Worm (Caenorhabditis elegans) whole organism, L3 larva: ENCODE results near the gene wdr-62.

Source experiments
- R02D3.7 ChIP-seq: fragments of 150-350 bp; optimal IDR thresholded peaks from 2 replicates; lab custom pipeline; 2014; ENCODE audit warnings: missing biosample characterization, missing genetic modification characterization
- ama-1 ChIP-seq: fragments of 150-350 bp; optimal IDR thresholded peaks from 2 replicates; lab custom pipeline; 2018
- ceh-16 ChIP-seq: sonication (generic microtip); optimal IDR thresholded peaks from 2 replicates; lab custom pipeline; 2017; ENCODE audit warnings: missing biosample characterization, missing genetic modification characterization
- daf-12 ChIP-seq: fragments of 150-350 bp; optimal IDR thresholded peaks from 2 replicates; lab custom pipeline; 2014; ENCODE audit warnings: missing biosample characterization, missing genetic modification reagents, missing genetic modification characterization
- egl-27 ChIP-seq: sonication (generic microtip); optimal IDR thresholded peaks from 4 replicates; lab custom pipeline; 2017; ENCODE audit warnings: missing biosample characterization, missing genetic modification reagents, missing genetic modification characterization
- egl-5 ChIP-seq: fragments of 150-350 bp; optimal IDR thresholded peaks from 2 replicates; lab custom pipeline; 2017; ENCODE audit warnings: missing biosample characterization, missing genetic modification reagents, missing genetic modification characterization, inconsistent platforms
- elt-1 ChIP-seq: fragments of 150-350 bp; optimal IDR thresholded peaks from 2 replicates; lab custom pipeline; 2014; ENCODE audit warnings: missing biosample characterization, missing genetic modification characterization
- elt-2 ChIP-seq: sonication (generic microtip); optimal IDR thresholded peaks from 2 replicates; lab custom pipeline; 2016; ENCODE audit warnings: missing genetic modification reagents, mild to moderate bottlenecking, missing genetic modification characterization, missing compliant biosample characterization
- elt-3 ChIP-seq, 3 experiments: fragments of 150-350 bp in 1 of 3; sonication (generic microtip) in 2 of 3; optimal IDR thresholded peaks; 2 replicates in 2 of 3; 4 replicates in 1 of 3; lab custom pipeline; 2014 to 2017; ENCODE audit warnings: missing biosample characterization in 3 of 3, missing genetic modification characterization in 3 of 3
- fkh-10 ChIP-seq: sonication (generic microtip); optimal IDR thresholded peaks from 2 replicates; lab custom pipeline; 2017; ENCODE audit warnings: missing biosample characterization, missing genetic modification reagents, missing genetic modification characterization
- fos-1 ChIP-seq: fragments of 150-350 bp; optimal IDR thresholded peaks from 2 replicates; lab custom pipeline; 2014; ENCODE audit warnings: missing biosample characterization, missing genetic modification characterization
- hmg-11 ChIP-seq: sonication (generic microtip); optimal IDR thresholded peaks from 2 replicates; lab custom pipeline; 2016; ENCODE audit warnings: missing genetic modification characterization, missing compliant biosample characterization
- jun-1 ChIP-seq: fragments of 150-350 bp; optimal IDR thresholded peaks from 2 replicates; lab custom pipeline; 2014; ENCODE audit warnings: missing biosample characterization, missing genetic modification reagents, missing genetic modification characterization
- lin-15B ChIP-seq: fragments of 150-350 bp; optimal IDR thresholded peaks from 2 replicates; lab custom pipeline; 2014; ENCODE audit warnings: missing biosample characterization, missing genetic modification characterization
- lin-39 ChIP-seq: fragments of 150-350 bp; optimal IDR thresholded peaks from 2 replicates; lab custom pipeline; 2018; ENCODE audit warnings: missing biosample characterization, missing genetic modification reagents, missing genetic modification characterization
- lsy-12 ChIP-seq: sonication (generic microtip); optimal IDR thresholded peaks from 2 replicates; lab custom pipeline; 2016; ENCODE audit warnings: mild to moderate bottlenecking, missing genetic modification characterization, missing compliant biosample characterization
- mdl-1 ChIP-seq: fragments of 150-350 bp; optimal IDR thresholded peaks from 2 replicates; lab custom pipeline; 2014; ENCODE audit warnings: missing biosample characterization, missing genetic modification characterization
- mml-1 ChIP-seq: fragments of 150-350 bp; sonication (generic microtip); optimal IDR thresholded peaks from 3 replicates; lab custom pipeline; 2014; ENCODE audit warnings: missing biosample characterization, missing genetic modification characterization
- nfya-1 ChIP-seq: sonication (generic microtip); optimal IDR thresholded peaks from 2 replicates; lab custom pipeline; 2017; ENCODE audit warnings: missing genetic modification characterization, mild to moderate bottlenecking, missing compliant biosample characterization, antibody characterized with exemption, moderate library complexity; ENCODE audit not compliant: insufficient read depth
- nhr-11 ChIP-seq: fragments of 150-350 bp; optimal IDR thresholded peaks from 2 replicates; lab custom pipeline; 2014; ENCODE audit warnings: missing biosample characterization, missing genetic modification characterization
- nhr-12 ChIP-seq: fragments of 150-350 bp; optimal IDR thresholded peaks from 2 replicates; lab custom pipeline; 2014; ENCODE audit warnings: missing biosample characterization, missing genetic modification characterization
- nhr-25 ChIP-seq: sonication (generic microtip); optimal IDR thresholded peaks from 2 replicates; lab custom pipeline; 2017; ENCODE audit warnings: missing biosample characterization, missing genetic modification characterization
- nhr-43 ChIP-seq: sonication (generic microtip); optimal IDR thresholded peaks from 2 replicates; lab custom pipeline; 2016; ENCODE audit warnings: mild to moderate bottlenecking, missing genetic modification characterization, missing compliant biosample characterization; ENCODE audit not compliant: poor library complexity, severe bottlenecking
- nhr-67 ChIP-seq: fragments of 150-350 bp; optimal IDR thresholded peaks from 2 replicates; lab custom pipeline; 2014; ENCODE audit warnings: missing biosample characterization, missing genetic modification characterization
- nhr-76 ChIP-seq: fragments of 150-350 bp; sonication (generic microtip); optimal IDR thresholded peaks from 5 replicates; lab custom pipeline; 2014; ENCODE audit warnings: missing biosample characterization, missing genetic modification characterization
- nhr-77 ChIP-seq: fragments of 150-350 bp; optimal IDR thresholded peaks from 2 replicates; lab custom pipeline; 2014; ENCODE audit warnings: missing biosample characterization, missing genetic modification characterization
- pha-4 ChIP-seq: fragments of 150-350 bp; optimal IDR thresholded peaks from 2 replicates; lab custom pipeline; 2014; ENCODE audit warnings: missing biosample characterization, missing genetic modification reagents, missing genetic modification characterization
- pqm-1 ChIP-seq: fragments of 150-350 bp; optimal IDR thresholded peaks from 2 replicates; lab custom pipeline; 2017; ENCODE audit warnings: missing biosample characterization, missing genetic modification characterization, inconsistent platforms
- sea-2 ChIP-seq: fragments of 150-350 bp; sonication (generic microtip); optimal IDR thresholded peaks from 4 replicates; lab custom pipeline; 2014; ENCODE audit warnings: missing biosample characterization, missing genetic modification reagents, missing genetic modification characterization
- skn-1 ChIP-seq: fragments of 150-350 bp; optimal IDR thresholded peaks from 2 replicates; lab custom pipeline; 2014; ENCODE audit warnings: missing biosample characterization, missing genetic modification characterization
- tbx-2 ChIP-seq: sonication (generic microtip); optimal IDR thresholded peaks from 2 replicates; lab custom pipeline; 2016; ENCODE audit warnings: mild to moderate bottlenecking, missing genetic modification characterization, missing compliant biosample characterization
- unc-39 ChIP-seq: sonication (generic microtip); optimal IDR thresholded peaks from 4 replicates; lab custom pipeline; 2017; ENCODE audit warnings: missing biosample characterization, missing genetic modification characterization
- unc-62 ChIP-seq: fragments of 150-350 bp; sonication (generic microtip); optimal IDR thresholded peaks from 4 replicates; lab custom pipeline; 2014; ENCODE audit warnings: missing biosample characterization, missing genetic modification reagents, missing genetic modification characterization
- zag-1 ChIP-seq: fragments of 150-350 bp; optimal IDR thresholded peaks from 2 replicates; lab custom pipeline; 2014; ENCODE audit warnings: missing biosample characterization, missing genetic modification characterization

The wdr-62 gene

ce11 chrV:9457535-9457934, 13.7 kb downstream of the wdr-62 start:
- no peak for TF ChIP-seq nfya-1 (tag; lab: Kevin White, UChicago)
- no peak for TF ChIP-seq skn-1 (tag; lab: Kevin White, UChicago)

ce11 chrV:9462605-9463004, 18.8 kb downstream of the wdr-62 start, which contains the start of gene F07D3.3:
Gene F07D3.3, minus strand, starts transcription at chrV:9462705.
- TF ChIP-seq elt-2: no peak
- no peak for TF ChIP-seq nhr-25 (tag; lab: Kevin White, UChicago)
- TF ChIP-seq hmg-11: no peak
- no peak for TF ChIP-seq lin-39
- no peak for TF ChIP-seq skn-1 (tag; lab: Kevin White, UChicago)
- no peak for TF ChIP-seq fos-1 (tag; lab: Kevin White, UChicago)
- no peak for TF ChIP-seq nhr-11 (tag; lab: Kevin White, UChicago)
- no peak for TF ChIP-seq mdl-1 (tag; lab: Kevin White, UChicago)
- TF ChIP-seq nhr-67 (tag; lab: Kevin White, UChicago): no peak
- TF ChIP-seq egl-5 (tag; lab: Kevin White, UChicago): no peak
- no peak for TF ChIP-seq sea-2 (GFP tag; lab: Kevin White, UChicago)
- TF ChIP-seq zag-1 (tag; lab: Kevin White, UChicago): no peak
- no peak for TF ChIP-seq daf-12 (tag; lab: Kevin White, UChicago)
- no peak for TF ChIP-seq egl-27 (tag; lab: Kevin White, UChicago)
- no peak for TF ChIP-seq fkh-10 (GFP tag; lab: Kevin White, UChicago)
- no peak for TF ChIP-seq ama-1 (lab: Kevin White, UChicago)
- TF ChIP-seq unc-62 (GFP tag; lab: Kevin White, UChicago): no peak
- TF ChIP-seq jun-1 (tag; lab: Kevin White, UChicago): no peak
- TF ChIP-seq nhr-77 (tag; lab: Kevin White, UChicago): no peak

DNA sequence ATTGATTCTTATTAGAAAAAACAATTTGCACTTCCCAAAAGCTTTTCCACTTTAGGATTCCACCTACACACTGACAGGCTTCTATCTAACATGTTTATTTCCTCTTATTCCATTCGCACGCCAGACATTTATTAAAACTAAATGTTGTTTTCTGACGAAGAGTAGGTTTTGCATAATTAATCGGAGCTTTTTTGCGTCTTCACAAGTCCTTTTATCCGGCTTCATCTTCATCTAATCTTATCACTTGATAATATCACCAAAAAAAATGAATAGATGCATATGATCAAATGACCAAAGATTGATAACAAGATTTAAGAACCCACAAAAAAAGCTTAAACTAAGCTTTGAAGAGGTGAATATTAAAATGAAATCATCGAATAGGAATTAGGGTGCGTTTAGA, 21.7 kb downstream of the wdr-62 start:
- TF ChIP-seq nhr-43 (tag; lab: Kevin White, UChicago) (no peak), egl-5 (tag; lab: Kevin White, UChicago) (no peak), unc-39 (tag; lab: Kevin White, UChicago) (no peak), mdl-1 (tag; lab: Kevin White, UChicago) (no peak), mml-1 (no peak), elt-1 (tag; lab: Kevin White, UChicago) (no peak), nhr-25 (tag; lab: Kevin White, UChicago) (no peak), ceh-16 (no peak), daf-12 (tag; lab: Kevin White, UChicago) (no peak), pqm-1 (no peak), lin-15B (tag; lab: Kevin White, UChicago) (no peak), lsy-12 (tag; lab: Kevin White, UChicago) (no peak), nhr-67 (tag; lab: Kevin White, UChicago) (no peak), pha-4 (tag; lab: Kevin White, UChicago) (no peak), elt-3 (tag; optimal IDR thresholded peaks at IDR 0.05; lab: Kevin White, UChicago) (no peak), tbx-2 (tag; lab: Kevin White, UChicago) (no peak), nhr-12 (tag; lab: Kevin White, UChicago) (no peak)
- TF ChIP-seq, all 47 proteins: peak for 0

ce11 chrV:9471675-9472074, 27.8 kb downstream of the wdr-62 start, which contains the start of gene flp-6:
Gene flp-6, plus strand, starts transcription at chrV:9471975.
- TF ChIP-seq ama-1 (lab: Kevin White, UChicago) (no peak), nfya-1 (tag; lab: Kevin White, UChicago) (no peak), jun-1 (tag; lab: Kevin White, UChicago) (no peak), egl-5 (tag; lab: Kevin White, UChicago) (no peak), R02D3.7 (tag; lab: Kevin White, UChicago) (no peak), nhr-76 (tag; lab: Kevin White, UChicago) (no peak), hmg-11 (no peak), nhr-77 (tag; lab: Kevin White, UChicago) (no peak), elt-3 (tag; optimal IDR thresholded peaks at IDR 0.05; lab: Kevin White, UChicago) (no peak), daf-12 (tag; lab: Kevin White, UChicago) (no peak), egl-27 (tag; lab: Kevin White, UChicago) (no peak), pha-4 (tag; lab: Kevin White, UChicago) (no peak), pqm-1 (no peak), skn-1 (tag; lab: Kevin White, UChicago) (no peak)
- TF ChIP-seq, all 47 proteins: peak for 0
